Fruit fly (Drosophila melanogaster) whole organism, adult: ENCODE data around the gene Kdm2.

Experiments
- CG33017 ChIP-seq: fragments of 200-800 bp; sonication (Bioruptor generic); optimal IDR thresholded peaks from 2 replicates; lab custom pipeline; 2018; ENCODE audit warnings: missing biosample characterization, mild to moderate bottlenecking, missing genetic modification characterization, moderate library complexity
- Hr96 ChIP-seq: fragments of 200-800 bp; sonication (Bioruptor generic); optimal IDR thresholded peaks from 2 replicates; lab custom pipeline; 2016; ENCODE audit warnings: missing biosample characterization, missing genetic modification characterization

DNA sequence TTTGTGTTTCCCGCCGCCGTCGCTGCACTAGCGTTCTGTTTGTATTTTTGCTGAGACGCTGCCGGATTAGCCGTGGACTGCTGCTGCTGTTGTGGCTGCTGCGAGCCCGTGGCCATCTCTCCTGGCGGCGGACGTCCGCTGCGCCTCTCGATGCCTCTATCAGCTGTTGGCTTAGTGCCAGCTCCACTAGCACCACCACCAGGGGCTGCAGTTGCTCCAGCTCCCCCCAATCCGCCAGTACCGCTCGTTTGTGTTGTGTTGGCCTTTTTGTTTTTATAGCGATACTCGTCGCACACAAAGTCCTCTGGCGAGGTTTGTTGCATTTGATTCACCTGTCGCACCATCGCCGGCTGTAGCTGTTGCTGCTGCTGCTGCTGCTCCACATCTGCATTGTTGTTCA, 41.6 kb upstream of the Kdm2 start:
- TF ChIP-seq Hr96 (GFP tag; lab: Kevin White, UChicago) (no peak), CG33017 (tag; lab: Kevin White, UChicago) (no peak)
